Worm (Caenorhabditis elegans) whole organism, L1 larva: ENCODE results near the gene cox-6C.

Experiments used
- C04F5.9 ChIP-seq: sonication (generic microtip); optimal IDR thresholded peaks from 2 replicates; lab custom pipeline; 2016; ENCODE audit warnings: missing genetic modification characterization, missing compliant biosample characterization
- C16A3.4 ChIP-seq: fragments of 150-350 bp; optimal IDR thresholded peaks from 2 replicates; lab custom pipeline; 2014; ENCODE audit warnings: missing biosample characterization, missing genetic modification characterization
- Y116A8C.19 ChIP-seq: sonication (generic microtip); optimal IDR thresholded peaks from 2 replicates; lab custom pipeline; 2016; ENCODE audit warnings: missing compliant biosample characterization, missing genetic modification characterization, borderline replicate concordance
- ama-1 ChIP-seq: fragments of 150-350 bp; optimal IDR thresholded peaks from 2 replicates; lab custom pipeline; 2014
- ceh-63 ChIP-seq: fragments of 200-800 bp; sonication (Bioruptor generic); optimal IDR thresholded peaks from 2 replicates; lab custom pipeline; 2018; ENCODE audit warnings: mild to moderate bottlenecking, missing genetic modification characterization, missing compliant biosample characterization
- ceh-88 ChIP-seq: fragments of 200-800 bp; sonication (Bioruptor generic); IDR thresholded peaks from 2 replicates; pipeline ENCODE4 v1.3.6; 2022; ENCODE audit warnings: missing genetic modification characterization, missing compliant biosample characterization
- ceh-90 ChIP-seq: sonication (generic microtip); optimal IDR thresholded peaks from 2 replicates; lab custom pipeline; 2016; ENCODE audit warnings: missing genetic modification characterization, missing compliant biosample characterization
- ces-1 ChIP-seq: fragments of 150-350 bp; optimal IDR thresholded peaks from 2 replicates; lab custom pipeline; 2014; ENCODE audit warnings: missing biosample characterization, missing genetic modification reagents, missing genetic modification characterization
- dpl-1 ChIP-seq, 3 experiments: fragments of 150-350 bp in 2 of 3; sonication (generic microtip) in 1 of 3; optimal IDR thresholded peaks; 2 replicates each; lab custom pipeline; 2014 to 2017; ENCODE audit warnings: missing biosample characterization in 3 of 3, missing genetic modification characterization in 3 of 3, missing genetic modification reagents in 3 of 3
- dsc-1 ChIP-seq: sonication (generic microtip); optimal IDR thresholded peaks from 2 replicates; lab custom pipeline; 2016; ENCODE audit warnings: mild to moderate bottlenecking, missing genetic modification characterization, missing compliant biosample characterization
- efl-1 ChIP-seq, 4 experiments: fragments of 150-350 bp; optimal IDR thresholded peaks in 3 of 4; peaks in 1 of 4; 1 replicate in 1 of 4; 2 replicates in 3 of 4; lab custom pipeline; 2014; ENCODE audit warnings: missing biosample characterization in 2 of 4, missing genetic modification characterization in 2 of 4, missing genetic modification reagents in 2 of 4
- ets-5 ChIP-seq: fragments of 200-800 bp; sonication (Bioruptor generic); IDR thresholded peaks from 2 replicates; pipeline ENCODE4 v1.3.6; 2022; ENCODE audit warnings: missing genetic modification characterization, missing compliant biosample characterization
- fkh-10 ChIP-seq: sonication (generic microtip); optimal IDR thresholded peaks from 2 replicates; lab custom pipeline; 2017; ENCODE audit warnings: missing biosample characterization, missing genetic modification reagents, missing genetic modification characterization
- fkh-4 ChIP-seq: sonication (generic microtip); optimal IDR thresholded peaks from 2 replicates; lab custom pipeline; 2016; ENCODE audit warnings: missing compliant biosample characterization, missing genetic modification characterization, borderline replicate concordance
- fkh-8 ChIP-seq: sonication (generic microtip); optimal IDR thresholded peaks from 2 replicates; lab custom pipeline; 2016; ENCODE audit warnings: mild to moderate bottlenecking, missing genetic modification characterization, missing compliant biosample characterization
- fos-1 ChIP-seq: fragments of 150-350 bp; optimal IDR thresholded peaks from 2 replicates; lab custom pipeline; 2014; ENCODE audit warnings: missing biosample characterization, missing genetic modification characterization
- jun-1 ChIP-seq: fragments of 150-350 bp; optimal IDR thresholded peaks from 2 replicates; lab custom pipeline; 2014; ENCODE audit warnings: missing biosample characterization, missing genetic modification reagents, missing genetic modification characterization
- lin-13 ChIP-seq: fragments of 150-350 bp; optimal IDR thresholded peaks from 2 replicates; lab custom pipeline; 2014; ENCODE audit warnings: missing biosample characterization, missing genetic modification reagents, missing genetic modification characterization
- lin-14 ChIP-seq: fragments of 200-800 bp; sonication (Bioruptor generic); optimal IDR thresholded peaks from 2 replicates; lab custom pipeline; 2018; ENCODE audit warnings: mild to moderate bottlenecking, missing genetic modification characterization, moderate library complexity, missing compliant biosample characterization
- lin-35 ChIP-seq, 2 experiments: fragments of 150-350 bp; optimal IDR thresholded peaks; 2 replicates each; lab custom pipeline; 2014; ENCODE audit warnings: missing biosample characterization in 2 of 2, missing genetic modification characterization in 2 of 2, missing genetic modification reagents in 2 of 2
- lin-39 ChIP-seq: fragments of 150-350 bp; optimal IDR thresholded peaks from 2 replicates; lab custom pipeline; 2014; ENCODE audit warnings: missing biosample characterization, missing genetic modification reagents, missing genetic modification characterization
- lir-3 ChIP-seq: sonication (generic microtip); optimal IDR thresholded peaks from 2 replicates; lab custom pipeline; 2016; ENCODE audit warnings: mild to moderate bottlenecking, missing genetic modification characterization, moderate library complexity, missing compliant biosample characterization; ENCODE audit not compliant: poor library complexity
- mab-9 ChIP-seq: fragments of 200-800 bp; sonication (Bioruptor generic); IDR thresholded peaks from 2 replicates; pipeline ENCODE4 v1.3.6; 2022; ENCODE audit warnings: missing genetic modification reagents, missing genetic modification characterization, missing compliant biosample characterization
- mdl-1 ChIP-seq, 2 experiments: fragments of 150-350 bp; optimal IDR thresholded peaks; 2 replicates each; lab custom pipeline; 2014 to 2017; ENCODE audit warnings: missing biosample characterization in 2 of 2, missing genetic modification characterization in 2 of 2, inconsistent platforms in 1 of 2
- mef-2 ChIP-seq: fragments of 150-350 bp; optimal IDR thresholded peaks from 2 replicates; lab custom pipeline; 2014; ENCODE audit warnings: missing biosample characterization, missing genetic modification characterization
- nhr-11 ChIP-seq: fragments of 150-350 bp; optimal IDR thresholded peaks from 2 replicates; lab custom pipeline; 2014; ENCODE audit warnings: missing biosample characterization, missing genetic modification characterization
- nhr-28 ChIP-seq: fragments of 150-350 bp; optimal IDR thresholded peaks from 2 replicates; lab custom pipeline; 2014; ENCODE audit warnings: missing biosample characterization, missing genetic modification characterization
- nhr-85 ChIP-seq: sonication (generic microtip); peaks from one replicate; lab custom pipeline; 2016; ENCODE audit warnings: missing genetic modification characterization, inconsistent platforms, missing compliant biosample characterization
- nhr-90 ChIP-seq: sonication (generic microtip); optimal IDR thresholded peaks from 2 replicates; lab custom pipeline; 2016; ENCODE audit warnings: mild to moderate bottlenecking, missing genetic modification characterization, missing compliant biosample characterization; ENCODE audit not compliant: poor library complexity
- pag-3 ChIP-seq: sonication (generic microtip); optimal IDR thresholded peaks from 2 replicates; lab custom pipeline; 2017; ENCODE audit warnings: missing genetic modification characterization, mild to moderate bottlenecking, missing compliant biosample characterization, antibody characterized with exemption, borderline replicate concordance; ENCODE audit not compliant: insufficient read depth
- pax-3 ChIP-seq: fragments of 200-800 bp; sonication (Bioruptor generic); optimal IDR thresholded peaks from 2 replicates; lab custom pipeline; 2018; ENCODE audit warnings: mild to moderate bottlenecking, missing genetic modification characterization, moderate library complexity, missing compliant biosample characterization
- rnt-1 ChIP-seq: sonication (generic microtip); optimal IDR thresholded peaks from 2 replicates; lab custom pipeline; 2016; ENCODE audit warnings: mild to moderate bottlenecking, missing genetic modification characterization, moderate library complexity, missing compliant biosample characterization
- sptf-1 ChIP-seq: fragments of 150-350 bp; optimal IDR thresholded peaks from 2 replicates; lab custom pipeline; 2014; ENCODE audit warnings: missing biosample characterization, missing genetic modification characterization
- sup-37 ChIP-seq: fragments of 200-800 bp; sonication (Bioruptor generic); optimal IDR thresholded peaks from 2 replicates; lab custom pipeline; 2018; ENCODE audit warnings: mild to moderate bottlenecking, missing genetic modification characterization, missing compliant biosample characterization
- unc-30 ChIP-seq: sonication (generic microtip); optimal IDR thresholded peaks from 2 replicates; lab custom pipeline; 2017; ENCODE audit warnings: missing biosample characterization, missing genetic modification characterization
- xbp-1 ChIP-seq: sonication (generic microtip); optimal IDR thresholded peaks from 2 replicates; lab custom pipeline; 2016; ENCODE audit warnings: missing genetic modification characterization, missing compliant biosample characterization
- zip-4 ChIP-seq: fragments of 200-800 bp; sonication (Bioruptor generic); optimal IDR thresholded peaks from 2 replicates; lab custom pipeline; 2018; ENCODE audit warnings: mild to moderate bottlenecking, missing genetic modification characterization, moderate library complexity, missing compliant biosample characterization
- ztf-11 ChIP-seq, 2 experiments: sonication (generic microtip); optimal IDR thresholded peaks; 2 replicates each; lab custom pipeline; 2016 to 2017; ENCODE audit warnings: missing genetic modification characterization in 2 of 2, missing biosample characterization in 1 of 2, missing compliant biosample characterization in 1 of 2
- ztf-4 ChIP-seq: fragments of 150-350 bp; optimal IDR thresholded peaks from 2 replicates; lab custom pipeline; 2014; ENCODE audit warnings: missing biosample characterization, missing genetic modification characterization

cox-6C gene

ce11 chrIV:82309-82708 is 44.2 kb upstream of the cox-6C start:
- TF ChIP-seq dsc-1 (tag; lab: Kevin White, UChicago) (peak; percentile 90), xbp-1 (tag; lab: Kevin White, UChicago) (no peak), fkh-4 (tag; lab: Kevin White, UChicago) (peak; percentile 69), nhr-85 (peak; percentile 42), rnt-1 (tag; lab: Kevin White, UChicago) (peak; percentile 35), efl-1 (optimal IDR thresholded peaks at IDR 0.05; lab: Kevin White, UChicago) (no peak), efl-1 (GFP tag; optimal IDR thresholded peaks at IDR 0.05 in 1 of 2; lab: Kevin White, UChicago) (no peak), sup-37 (GFP tag; lab: Kevin White, UChicago) (no peak)

- TF ChIP-seq efl-1 (optimal IDR thresholded peaks at IDR 0.05; lab: Kevin White, UChicago) (no peak), efl-1 (GFP tag; optimal IDR thresholded peaks at IDR 0.05 in 1 of 2; lab: Kevin White, UChicago) (peak in 1 of 2 experiments; percentile 90), mdl-1 (tag; optimal IDR thresholded peaks at IDR 0.05; lab: Kevin White, UChicago) (no peak)
- TF ChIP-seq, all 84 proteins: peak for 1
Measured at ce11 chrIV:86744-87143, 39.8 kb upstream of the cox-6C start.

- TF ChIP-seq nhr-28 (tag; lab: Kevin White, UChicago) (no peak), efl-1 (optimal IDR thresholded peaks at IDR 0.05; lab: Kevin White, UChicago) (no peak), efl-1 (GFP tag; optimal IDR thresholded peaks at IDR 0.05 in 1 of 2; lab: Kevin White, UChicago) (no peak), zip-4 (GFP tag; lab: Kevin White, UChicago) (no peak), jun-1 (tag; lab: Kevin White, UChicago) (no peak), mdl-1 (tag; optimal IDR thresholded peaks at IDR 0.05; lab: Kevin White, UChicago) (no peak)
Measured at ce11 chrIV:89991-90390, 36.5 kb upstream of the cox-6C start, which contains the start of gene scl-23. Gene scl-23, minus strand, starts transcription at chrIV:90091.

- TF ChIP-seq ztf-4 (no peak), C04F5.9 (no peak), pag-3 (tag; lab: Kevin White, UChicago) (no peak), zip-4 (GFP tag; lab: Kevin White, UChicago) (no peak)
Measured at ce11 chrIV:91680-92079, 34.9 kb upstream of the cox-6C start, which contains the start of gene tpa-1. Gene tpa-1, plus strand, starts transcription at chrIV:91980.

ce11 chrIV:97681-98080 is 28.9 kb upstream of the cox-6C start:
- TF ChIP-seq fkh-10 (peak; percentile 24), lin-39 (tag; lab: Kevin White, UChicago) (no peak), lin-14 (GFP tag; lab: Kevin White, UChicago) (peak; percentile 6), ceh-90 (tag; lab: Kevin White, UChicago) (no peak), ztf-11 (tag; optimal IDR thresholded peaks at IDR 0.05; lab: Kevin White, UChicago) (no peak)

ce11 chrIV:102848-103247 is 23.7 kb upstream of the cox-6C start:
- TF ChIP-seq ces-1 (GFP tag; lab: Kevin White, UChicago) = no peak
- TF ChIP-seq pag-3 (tag; lab: Kevin White, UChicago) = no peak
- TF ChIP-seq ceh-63 (GFP tag; lab: Kevin White, UChicago) = no peak
- TF ChIP-seq fos-1 = no peak
- no peak for TF ChIP-seq ztf-11 (tag; optimal IDR thresholded peaks at IDR 0.05; lab: Kevin White, UChicago)
- TF ChIP-seq mab-9 (GFP tag; lab: Robert Waterston, UW) = no peak
- TF ChIP-seq C16A3.4 (tag; lab: Kevin White, UChicago) = no peak
- TF ChIP-seq unc-30 (tag; lab: Kevin White, UChicago) = no peak
- TF ChIP-seq xbp-1 (tag; lab: Kevin White, UChicago) = peak; percentile 3
- TF ChIP-seq rnt-1 (tag; lab: Kevin White, UChicago) = no peak
- no peak for TF ChIP-seq fkh-10
- peak; percentile 1 for TF ChIP-seq ztf-4
- no peak for TF ChIP-seq pax-3
- no peak for TF ChIP-seq ceh-88
- peak in 1 of 2 experiments; percentile 61 for TF ChIP-seq lin-35 (GFP tag; optimal IDR thresholded peaks at IDR 0.05; lab: Kevin White, UChicago)
- no peak for TF ChIP-seq ets-5
- TF ChIP-seq efl-1 (optimal IDR thresholded peaks at IDR 0.05; lab: Kevin White, UChicago) = peak in 1 of 2 experiments; percentile 7
- TF ChIP-seq efl-1 (GFP tag; optimal IDR thresholded peaks at IDR 0.05 in 1 of 2; lab: Kevin White, UChicago) = peak in 1 of 2 experiments; percentile 8
- no peak for TF ChIP-seq sup-37 (GFP tag; lab: Kevin White, UChicago)
- peak; percentile 74 for TF ChIP-seq nhr-90 (tag; lab: Kevin White, UChicago)
- no peak for TF ChIP-seq Y116A8C.19 (tag; lab: Kevin White, UChicago)
- TF ChIP-seq lir-3 (tag; lab: Kevin White, UChicago) = no peak
- no peak for TF ChIP-seq sptf-1
- no peak for TF ChIP-seq ama-1 (lab: Kevin White, UChicago)
- TF ChIP-seq lin-13 (GFP tag; lab: Kevin White, UChicago) = peak; percentile 7
- TF ChIP-seq mef-2 (tag; lab: Kevin White, UChicago) = no peak
- peak in 1 of 3 experiments; percentile 10 for TF ChIP-seq dpl-1 (GFP tag; optimal IDR thresholded peaks at IDR 0.05; lab: Kevin White, UChicago)
- no peak for TF ChIP-seq nhr-11 (tag; lab: Kevin White, UChicago)
- no peak for TF ChIP-seq fkh-8
